Worm (Caenorhabditis elegans) whole organism, early embryonic: ENCODE results near the gene eri-9.

ENCODE experiments used
- B0310.2 ChIP-seq: sonication (generic microtip); optimal IDR thresholded peaks from 2 replicates; lab custom pipeline; 2016; ENCODE audit warnings: mild to moderate bottlenecking, missing genetic modification characterization, missing compliant biosample characterization
- F13C5.2 ChIP-seq: sonication (generic microtip); optimal IDR thresholded peaks from 2 replicates; lab custom pipeline; 2017; ENCODE audit warnings: mild to moderate bottlenecking, missing genetic modification characterization, inconsistent platforms, missing compliant biosample characterization
- aly-1 ChIP-seq: sonication (generic microtip); optimal IDR thresholded peaks from 2 replicates; lab custom pipeline; 2016; ENCODE audit warnings: missing genetic modification characterization, missing compliant biosample characterization
- ama-1 ChIP-seq: fragments of 150-350 bp; optimal IDR thresholded peaks from 2 replicates; lab custom pipeline; 2014
- ceh-13 ChIP-seq: fragments of 200-800 bp; sonication (Bioruptor generic); optimal IDR thresholded peaks from 2 replicates; lab custom pipeline; 2018; ENCODE audit warnings: mild to moderate bottlenecking, missing genetic modification characterization, missing compliant biosample characterization
- ceh-36 ChIP-seq: sonication (generic microtip); optimal IDR thresholded peaks from 2 replicates; lab custom pipeline; 2016; ENCODE audit warnings: missing genetic modification characterization, inconsistent platforms, missing compliant biosample characterization
- ets-7 ChIP-seq: sonication (generic microtip); optimal IDR thresholded peaks from 2 replicates; lab custom pipeline; 2016; ENCODE audit warnings: missing genotype, missing genetic modification characterization, missing compliant biosample characterization
- flt-1 ChIP-seq: fragments of 200-800 bp; sonication (Bioruptor generic); IDR thresholded peaks from 2 replicates; pipeline ENCODE4 v1.3.6; 2022; ENCODE audit warnings: missing genetic modification characterization, missing compliant biosample characterization
- hmbx-1 ChIP-seq: sonication (generic microtip); optimal IDR thresholded peaks from 2 replicates; lab custom pipeline; 2016; ENCODE audit warnings: mild to moderate bottlenecking, missing genetic modification characterization, missing compliant biosample characterization
- hmg-4 ChIP-seq: fragments of 200-800 bp; sonication (Bioruptor generic); optimal IDR thresholded peaks from 2 replicates; lab custom pipeline; 2018; ENCODE audit warnings: mild to moderate bottlenecking, missing genetic modification characterization, missing compliant biosample characterization
- hnd-1 ChIP-seq: sonication (generic microtip); optimal IDR thresholded peaks from 2 replicates; lab custom pipeline; 2016; ENCODE audit warnings: missing genetic modification characterization, missing compliant biosample characterization
- pes-1 ChIP-seq: fragments of 200-800 bp; sonication (Bioruptor generic); IDR thresholded peaks from 2 replicates; pipeline ENCODE4 v1.3.6; 2022; ENCODE audit warnings: missing genetic modification reagents, missing genetic modification characterization, missing compliant biosample characterization
- scrt-1 ChIP-seq: fragments of 200-800 bp; sonication (Bioruptor generic); IDR thresholded peaks from 2 replicates; pipeline ENCODE4 v1.3.6; 2022; ENCODE audit warnings: missing genetic modification characterization, missing compliant biosample characterization
- sea-1 ChIP-seq: fragments of 200-800 bp; sonication (Bioruptor generic); conservative IDR thresholded peaks from 2 replicates; pipeline ENCODE4 v1.3.6; 2022; ENCODE audit warnings: missing genetic modification characterization, missing compliant biosample characterization
- tbx-11 ChIP-seq: fragments of 200-800 bp; sonication (Bioruptor generic); IDR thresholded peaks from 2 replicates; pipeline ENCODE4 v1.3.6; 2022; ENCODE audit warnings: missing genetic modification characterization, missing compliant biosample characterization
- tbx-37 ChIP-seq: fragments of 200-800 bp; sonication (Bioruptor generic); conservative IDR thresholded peaks from 2 replicates; pipeline ENCODE4 v1.3.6; 2022; ENCODE audit warnings: missing genetic modification reagents, missing genetic modification characterization, missing compliant biosample characterization
- tra-4 ChIP-seq: sonication (generic microtip); optimal IDR thresholded peaks from 2 replicates; lab custom pipeline; 2017; ENCODE audit warnings: missing genetic modification characterization, missing compliant biosample characterization

eri-9 gene

ce11 chrIII:4932203-4932699 lies at the start of gene eri-9, which contains the start of gene C26E6.12:
Gene eri-9 (plus strand): TSS chrIII:4932450.
Gene C26E6.12 (minus strand): TSS chrIII:4932253.
- TF ChIP-seq ama-1 (no peak), ceh-36 (tag; lab: Kevin White, UChicago) (no peak), B0310.2 (tag; lab: Kevin White, UChicago) (no peak), F13C5.2 (tag; lab: Kevin White, UChicago) (no peak), ceh-13 (GFP tag; lab: Kevin White, UChicago) (no peak), scrt-1 (GFP tag; lab: Robert Waterston, UW) (no peak)

ce11 chrIII:4883429-4883828 lies 48.8 kb upstream of the eri-9 start, which contains the start of gene clec-5:
Gene clec-5 (minus strand): TSS chrIII:4883606.
- no peak for TF ChIP-seq sea-1 (GFP tag; lab: Robert Waterston, UW)
- TF ChIP-seq ceh-36 (tag; lab: Kevin White, UChicago) = no peak
- TF ChIP-seq B0310.2 (tag; lab: Kevin White, UChicago) = no peak
- no peak for TF ChIP-seq hmbx-1 (tag; lab: Kevin White, UChicago)
- TF ChIP-seq tra-4 (tag; lab: Kevin White, UChicago) = no peak
- no peak for TF ChIP-seq ets-7 (tag; lab: Kevin White, UChicago)
- TF ChIP-seq tbx-11 = no peak
- TF ChIP-seq flt-1 (GFP tag; lab: Robert Waterston, UW) = no peak
- no peak for TF ChIP-seq ama-1
- TF ChIP-seq hnd-1 (tag; lab: Kevin White, UChicago) = no peak
- no peak for TF ChIP-seq tbx-37 (GFP tag; lab: Robert Waterston, UW)

- TF ChIP-seq tbx-37 (GFP tag; lab: Robert Waterston, UW) (no peak), ets-7 (tag; lab: Kevin White, UChicago) (no peak), aly-1 (tag; lab: Kevin White, UChicago) (no peak), F13C5.2 (tag; lab: Kevin White, UChicago) (no peak), tra-4 (tag; lab: Kevin White, UChicago) (no peak), pes-1 (no peak), ceh-36 (tag; lab: Kevin White, UChicago) (no peak), hmbx-1 (tag; lab: Kevin White, UChicago) (no peak), sea-1 (GFP tag; lab: Robert Waterston, UW) (no peak)
Observed at ce11 chrIII:4887291-4887690, 45.0 kb upstream of the eri-9 start, which contains the start of gene clec-6. Gene clec-6 (minus strand): TSS chrIII:4887444.

- no peak for TF ChIP-seq hmg-4 (GFP tag; lab: Kevin White, UChicago)
Observed at ce11 chrIII:4890997-4891396, 41.3 kb upstream of the eri-9 start, which contains the start of gene F26F4.5. Gene F26F4.5 (minus strand): TSS chrIII:4891252.

- TF ChIP-seq ama-1 = no peak
- TF ChIP-seq tra-4 (tag; lab: Kevin White, UChicago) = no peak
- TF ChIP-seq hnd-1 (tag; lab: Kevin White, UChicago) = no peak
- no peak for TF ChIP-seq ceh-13 (GFP tag; lab: Kevin White, UChicago)
- TF ChIP-seq hmg-4 (GFP tag; lab: Kevin White, UChicago) = no peak
- no peak for TF ChIP-seq tbx-37 (GFP tag; lab: Robert Waterston, UW)
- TF ChIP-seq B0310.2 (tag; lab: Kevin White, UChicago) = no peak
- TF ChIP-seq flt-1 (GFP tag; lab: Robert Waterston, UW) = no peak
- no peak for TF ChIP-seq aly-1 (tag; lab: Kevin White, UChicago)
- TF ChIP-seq ets-7 (tag; lab: Kevin White, UChicago) = no peak
- no peak for TF ChIP-seq tbx-11
- no peak for TF ChIP-seq hmbx-1 (tag; lab: Kevin White, UChicago)
- no peak for TF ChIP-seq scrt-1 (GFP tag; lab: Robert Waterston, UW)
- TF ChIP-seq sea-1 (GFP tag; lab: Robert Waterston, UW) = no peak
Observed at ce11 chrIII:4893540-4893939, 38.7 kb upstream of the eri-9 start, which contains the start of gene F26F4.6. Gene F26F4.6 (minus strand): TSS chrIII:4893640.

ce11 chrIII:4895313-4895712 lies 36.9 kb upstream of the eri-9 start:
- TF ChIP-seq tbx-11 (no peak), hmg-4 (GFP tag; lab: Kevin White, UChicago) (no peak), scrt-1 (GFP tag; lab: Robert Waterston, UW) (no peak), aly-1 (tag; lab: Kevin White, UChicago) (no peak)

- TF ChIP-seq ets-7 (tag; lab: Kevin White, UChicago) (no peak), ceh-36 (tag; lab: Kevin White, UChicago) (no peak), tbx-37 (GFP tag; lab: Robert Waterston, UW) (no peak), aly-1 (tag; lab: Kevin White, UChicago) (no peak), hmg-4 (GFP tag; lab: Kevin White, UChicago) (no peak), sea-1 (GFP tag; lab: Robert Waterston, UW) (no peak), ama-1 (no peak), tra-4 (tag; lab: Kevin White, UChicago) (no peak), B0310.2 (tag; lab: Kevin White, UChicago) (no peak), hnd-1 (tag; lab: Kevin White, UChicago) (no peak), ceh-13 (GFP tag; lab: Kevin White, UChicago) (no peak), F13C5.2 (tag; lab: Kevin White, UChicago) (no peak), hmbx-1 (tag; lab: Kevin White, UChicago) (no peak), scrt-1 (GFP tag; lab: Robert Waterston, UW) (no peak)
Observed at ce11 chrIII:4899035-4899578, 33.1 kb upstream of the eri-9 start, which contains the start of gene nhl-2. Gene nhl-2 (minus strand): TSS chrIII:4899085.
